Worm (Caenorhabditis elegans): ENCODE results near the gene F49C12.6.

- no peak for TF ChIP-seq cog-1 (tag; optimal IDR thresholded peaks at IDR 0.05)
- no peak for TF ChIP-seq flt-1 (GFP tag; IDR thresholded peaks at IDR 0.05)
- TF ChIP-seq ztf-29 (GFP tag; IDR thresholded peaks at IDR 0.05) = no peak
- TF ChIP-seq ztf-23 (GFP tag; IDR thresholded peaks at IDR 0.05) = no peak
Measured at ce11 chrIV:9260826-9261225, 48.0 kb downstream of the F49C12.6 start.
